Fruit fly (Drosophila melanogaster) whole organism, embryonic: ENCODE measurements around the gene RSG7.
A peak's percentile ranks its signal among the peaks of the same experiment; 100 is the strongest.

Experiments
- Bdp1 ChIP-seq: fragments of 200-800 bp; sonication (Bioruptor generic); optimal IDR thresholded peaks from 3 replicates; lab custom pipeline; 2016; ENCODE audit warnings: missing biosample characterization, missing genetic modification characterization
- CG10267 ChIP-seq: fragments of 200-800 bp; sonication (Bioruptor generic); optimal IDR thresholded peaks from 2 replicates; lab custom pipeline; 2018; ENCODE audit warnings: missing biosample characterization, mild to moderate bottlenecking, missing genetic modification characterization, moderate library complexity
- CG10366 ChIP-seq: fragments of 200-800 bp; sonication (Bioruptor generic); IDR thresholded peaks from 2 replicates; pipeline ENCODE4 v1.3.6; 2022; ENCODE audit warnings: missing biosample characterization, missing genetic modification characterization
- CG12071 ChIP-seq: fragments of 200-800 bp; sonication (Bioruptor generic); optimal IDR thresholded peaks from 3 replicates; lab custom pipeline; 2018; ENCODE audit warnings: missing biosample characterization, mild to moderate bottlenecking, missing genetic modification characterization
- CG13287 ChIP-seq: fragments of 200-800 bp; sonication (Bioruptor generic); IDR thresholded peaks from 2 replicates; pipeline ENCODE4 v1.3.6; 2022; ENCODE audit warnings: missing biosample characterization, missing genetic modification characterization; ENCODE audit not compliant: partially characterized antibody
- CG14710 ChIP-seq: fragments of 200-800 bp; sonication (Bioruptor generic); optimal IDR thresholded peaks from 3 replicates; lab custom pipeline; 2019; ENCODE audit warnings: missing biosample characterization, mild to moderate bottlenecking, missing genetic modification characterization, moderate library complexity
- CG14965 ChIP-seq: fragments of 200-800 bp; sonication (Bioruptor generic); optimal IDR thresholded peaks from 2 replicates; lab custom pipeline; 2016; ENCODE audit warnings: missing biosample characterization, missing genetic modification characterization, borderline replicate concordance
- CG15269 ChIP-seq: fragments of 200-800 bp; sonication (Bioruptor generic); optimal IDR thresholded peaks from 2 replicates; lab custom pipeline; 2018; ENCODE audit warnings: missing biosample characterization, mild to moderate bottlenecking, missing genetic modification characterization, moderate library complexity
- CG15601 ChIP-seq: fragments of 200-800 bp; sonication (Bioruptor generic); optimal IDR thresholded peaks from 3 replicates; lab custom pipeline; 2019; ENCODE audit warnings: missing biosample characterization, mild to moderate bottlenecking, missing genetic modification characterization, moderate library complexity
- CG1647 ChIP-seq: fragments of 200-800 bp; sonication (Bioruptor generic); optimal IDR thresholded peaks from 3 replicates; lab custom pipeline; 2016; ENCODE audit warnings: missing biosample characterization, missing genetic modification characterization
- CG32532 ChIP-seq: fragments of 200-800 bp; sonication (Bioruptor generic); IDR thresholded peaks from 2 replicates; pipeline ENCODE4 v1.3.6; 2022; ENCODE audit warnings: missing biosample characterization, missing genetic modification characterization
- CG32767 ChIP-seq: fragments of 200-800 bp; sonication (Bioruptor generic); IDR thresholded peaks from 2 replicates; pipeline ENCODE4 v1.3.6; 2022; ENCODE audit warnings: missing biosample characterization, missing genetic modification characterization
- CG3407 ChIP-seq: fragments of 200-800 bp; sonication (Bioruptor generic); optimal IDR thresholded peaks from 2 replicates; lab custom pipeline; 2018; ENCODE audit warnings: missing biosample characterization, mild to moderate bottlenecking, missing genetic modification characterization
- CG3838 ChIP-seq: fragments of 200-800 bp; sonication (Bioruptor generic); optimal IDR thresholded peaks from 3 replicates; lab custom pipeline; 2016; ENCODE audit warnings: missing biosample characterization, missing genetic modification characterization
- CG4424 ChIP-seq: fragments of 200-800 bp; sonication (Bioruptor generic); optimal IDR thresholded peaks from 3 replicates; lab custom pipeline; 2016; ENCODE audit warnings: missing biosample characterization, missing genetic modification characterization
- CG4730 ChIP-seq: fragments of 200-800 bp; sonication (Bioruptor generic); IDR thresholded peaks from 2 replicates; pipeline ENCODE4 v1.3.6; 2022; ENCODE audit warnings: missing biosample characterization, missing genetic modification characterization
- CG6175 ChIP-seq: fragments of 200-800 bp; sonication (Bioruptor generic); IDR thresholded peaks from 3 replicates; pipeline ENCODE4 v1.3.6; 2022; ENCODE audit warnings: missing biosample characterization, missing genetic modification characterization
- CG7271 ChIP-seq: fragments of 200-800 bp; sonication (Bioruptor generic); optimal IDR thresholded peaks from 2 replicates; lab custom pipeline; 2018; ENCODE audit warnings: missing biosample characterization, mild to moderate bottlenecking, missing genetic modification characterization, moderate library complexity
- CG7745 ChIP-seq: fragments of 200-800 bp; sonication (Bioruptor generic); optimal IDR thresholded peaks from 2 replicates; lab custom pipeline; 2018; ENCODE audit warnings: missing biosample characterization, mild to moderate bottlenecking, missing genetic modification characterization, moderate library complexity
- D ChIP-seq, 2 experiments: fragments of 200-800 bp in 1 of 2; fragments of >200 bp in 1 of 2; sonication (Bioruptor generic) in 1 of 2; optimal IDR thresholded peaks; 2 replicates in 1 of 2; 3 replicates in 1 of 2; lab custom pipeline; 2017; ENCODE audit warnings: mild to moderate bottlenecking in 1 of 2, missing biosample characterization in 1 of 2, missing genetic modification characterization in 1 of 2, missing genetic modification reagents in 1 of 2
- D19B ChIP-seq: fragments of 200-800 bp; sonication (Bioruptor generic); optimal IDR thresholded peaks from 2 replicates; lab custom pipeline; 2017; ENCODE audit warnings: missing biosample characterization, mild to moderate bottlenecking, missing genetic modification characterization
- HLH3B ChIP-seq: fragments of 200-800 bp; sonication (Bioruptor generic); IDR thresholded peaks from 2 replicates; pipeline ENCODE4 v1.3.6; 2022; ENCODE audit warnings: missing biosample characterization, missing genetic modification characterization
- Mrtf ChIP-seq: fragments of 200-800 bp; sonication (Bioruptor generic); IDR thresholded peaks from 3 replicates; pipeline ENCODE4 v1.3.6; 2022; ENCODE audit warnings: missing biosample characterization, missing genetic modification characterization
- NFAT ChIP-seq: fragments of 200-800 bp; sonication (Bioruptor generic); IDR thresholded peaks from 2 replicates; pipeline ENCODE4 v1.3.6; 2022; ENCODE audit warnings: missing biosample characterization, missing genetic modification characterization
- Nf-YB ChIP-seq: fragments of 200-800 bp; sonication (Bioruptor generic); optimal IDR thresholded peaks from 3 replicates; lab custom pipeline; 2019; ENCODE audit warnings: missing biosample characterization, mild to moderate bottlenecking, missing genetic modification characterization, moderate library complexity
- Oli ChIP-seq: fragments of 200-800 bp; sonication (Bioruptor generic); optimal IDR thresholded peaks from 2 replicates; lab custom pipeline; 2018; ENCODE audit warnings: missing biosample characterization, mild to moderate bottlenecking, missing genetic modification characterization, moderate library complexity
- Optix ChIP-seq: fragments of 200-800 bp; sonication (Bioruptor generic); IDR thresholded peaks from 3 replicates; pipeline ENCODE4 v1.3.6; 2022; ENCODE audit warnings: missing biosample characterization, missing genetic modification characterization
- Side ChIP-seq: fragments of 200-800 bp; sonication (Bioruptor generic); optimal IDR thresholded peaks from 2 replicates; lab custom pipeline; 2016; ENCODE audit warnings: missing biosample characterization, missing genetic modification characterization
- ac ChIP-seq: fragments of 200-800 bp; sonication (Bioruptor generic); optimal IDR thresholded peaks from 3 replicates; lab custom pipeline; 2017; ENCODE audit warnings: missing biosample characterization, mild to moderate bottlenecking, missing genetic modification characterization
- aop ChIP-seq: fragments of 200-800 bp; sonication (Bioruptor generic); IDR thresholded peaks from 2 replicates; pipeline ENCODE4 v1.3.6; 2022; ENCODE audit warnings: missing biosample characterization, missing genetic modification characterization
- ato ChIP-seq: fragments of 200-800 bp; sonication (Bioruptor generic); IDR thresholded peaks from 2 replicates; pipeline ENCODE4 v1.3.6; 2022; ENCODE audit warnings: missing biosample characterization, missing genetic modification characterization; ENCODE audit not compliant: partially characterized antibody
- cato ChIP-seq: fragments of 200-800 bp; sonication (Bioruptor generic); optimal IDR thresholded peaks from 2 replicates; lab custom pipeline; 2016; ENCODE audit warnings: missing biosample characterization, missing genetic modification characterization, borderline replicate concordance
- corto ChIP-seq: fragments of 200-800 bp; sonication (Bioruptor generic); optimal IDR thresholded peaks from 2 replicates; lab custom pipeline; 2016; ENCODE audit warnings: missing biosample characterization, mild to moderate bottlenecking, missing genetic modification characterization, moderate library complexity
- cwo ChIP-seq: fragments of 200-800 bp; sonication (Bioruptor generic); optimal IDR thresholded peaks from 3 replicates; lab custom pipeline; 2017; ENCODE audit warnings: missing biosample characterization, missing genetic modification characterization, mild to moderate bottlenecking, moderate library complexity, missing genetic modification reagents
- dan ChIP-seq: fragments of 200-800 bp; sonication (Bioruptor generic); IDR thresholded peaks from 2 replicates; pipeline ENCODE4 v1.3.6; 2022; ENCODE audit warnings: missing biosample characterization, missing genetic modification characterization
- ewg ChIP-seq: fragments of 200-800 bp; sonication (Bioruptor generic); optimal IDR thresholded peaks from 3 replicates; lab custom pipeline; 2017; ENCODE audit warnings: mild to moderate bottlenecking, missing biosample characterization, missing genetic modification reagents, missing genetic modification characterization
- gcm ChIP-seq: fragments of 200-800 bp; sonication (Bioruptor generic); optimal IDR thresholded peaks from 2 replicates; lab custom pipeline; 2019; ENCODE audit warnings: missing biosample characterization, mild to moderate bottlenecking, missing genetic modification characterization, moderate library complexity
- gt ChIP-seq: fragments of 200-800 bp; sonication (Bioruptor generic); IDR thresholded peaks from 2 replicates; pipeline ENCODE4 v1.3.6; 2022; ENCODE audit warnings: missing biosample characterization, missing genetic modification characterization
- lbe ChIP-seq: fragments of 200-800 bp; sonication (Bioruptor generic); optimal IDR thresholded peaks from 2 replicates; lab custom pipeline; 2016; ENCODE audit warnings: missing biosample characterization, mild to moderate bottlenecking, missing genetic modification characterization
- phol ChIP-seq: fragments of 200-800 bp; sonication (Bioruptor generic); optimal IDR thresholded peaks from 3 replicates; lab custom pipeline; 2018; ENCODE audit warnings: missing biosample characterization, mild to moderate bottlenecking, missing genetic modification characterization, moderate library complexity
- prd ChIP-seq, 3 experiments: fragments of >200 bp in 2 of 3; fragments of 200-800 bp in 1 of 3; sonication (Bioruptor generic) in 1 of 3; optimal IDR thresholded peaks in 2 of 3; IDR thresholded peaks in 1 of 3; 2 replicates in 2 of 3; 3 replicates in 1 of 3; pipeline versions ENCODE4 v1.3.6 to Lab custom; 2017 to 2022; ENCODE audit warnings: missing biosample characterization in 1 of 3, missing genetic modification characterization in 1 of 3
- pzg ChIP-seq: fragments of 200-800 bp; sonication (Bioruptor generic); optimal IDR thresholded peaks from 3 replicates; lab custom pipeline; 2018; ENCODE audit warnings: missing biosample characterization, mild to moderate bottlenecking, missing genetic modification characterization, moderate library complexity
- ranshi ChIP-seq: fragments of 200-800 bp; sonication (Bioruptor generic); IDR thresholded peaks from 2 replicates; pipeline ENCODE4 v1.3.6; 2022; ENCODE audit warnings: missing biosample characterization, missing genetic modification characterization
- ro ChIP-seq: fragments of 200-800 bp; sonication (Bioruptor generic); IDR thresholded peaks from 2 replicates; pipeline ENCODE4 v1.3.6; 2022; ENCODE audit warnings: missing biosample characterization, missing genetic modification characterization
- row ChIP-seq: fragments of 200-800 bp; sonication (Bioruptor generic); IDR thresholded peaks from 3 replicates; pipeline ENCODE4 v1.3.6; 2022; ENCODE audit warnings: missing biosample characterization, missing genetic modification characterization
- scrt ChIP-seq: fragments of 200-800 bp; sonication (Bioruptor generic); optimal IDR thresholded peaks from 2 replicates; lab custom pipeline; 2018; ENCODE audit warnings: missing biosample characterization, mild to moderate bottlenecking, missing genetic modification characterization, moderate library complexity
- sens ChIP-seq: fragments of 200-800 bp; sonication (Bioruptor generic); peaks from one replicate; lab custom pipeline; 2016; ENCODE audit warnings: missing biosample characterization, missing genetic modification characterization
- tll ChIP-seq, 2 experiments: fragments of 200-800 bp in 1 of 2; fragments of >200 bp in 1 of 2; sonication (Bioruptor generic) in 1 of 2; optimal IDR thresholded peaks; 2 replicates each; lab custom pipeline; 2017 to 2019; ENCODE audit warnings: missing biosample characterization in 2 of 2, missing genetic modification characterization in 2 of 2, mild to moderate bottlenecking in 1 of 2, moderate library complexity in 1 of 2
- vfl ChIP-seq: fragments of 200-800 bp; sonication (Bioruptor generic); optimal IDR thresholded peaks from 2 replicates; lab custom pipeline; 2016; ENCODE audit warnings: missing biosample characterization, missing genetic modification characterization

The RSG7 gene

dm6 chrX:16822080-16822479 is 22.2 kb downstream of the RSG7 start (continued):
- TF ChIP-seq cato (GFP tag; lab: Kevin White, UChicago) (no peak), ato (no peak), Mrtf (GFP tag; lab: Robert Waterston, UW) (0 out of 3 replicates have a peak, but pooled peaks have one; percentile 34), D19B (GFP tag; lab: Kevin White, UChicago) (no peak), CG10267 (tag; lab: Kevin White, UChicago) (peak; percentile 27), tll (GFP tag; optimal IDR thresholded peaks at IDR 0.05; lab: Kevin White, UChicago) (no peak), row (GFP tag; lab: Robert Waterston, UW) (peak; percentile 83), Nf-YB (GFP tag; lab: Kevin White, UChicago) (peak; percentile 3), CG13287 (GFP tag; lab: Robert Waterston, UW) (no peak), CG3838 (GFP tag; lab: Kevin White, UChicago) (no peak), ro (GFP tag; lab: Robert Waterston, UW) (no peak), cwo (GFP tag; lab: Kevin White, UChicago) (peak; percentile 21), pzg (no peak), prd (optimal IDR thresholded peaks at IDR 0.05; lab: Kevin White, UChicago) (no peak), prd (GFP tag; IDR thresholded peaks at IDR 0.05; lab: Robert Waterston, UW) (peak; percentile 65), CG4424 (peak; percentile 35), Oli (tag; lab: Kevin White, UChicago) (peak; percentile 52), dan (GFP tag; lab: Robert Waterston, UW) (no peak), CG15269 (tag; lab: Kevin White, UChicago) (peak; percentile 71), HLH3B (GFP tag; lab: Robert Waterston, UW) (peak; percentile 72), vfl (GFP tag; lab: Kevin White, UChicago) (no peak), ewg (GFP tag; lab: Kevin White, UChicago) (peak; percentile 32), aop (GFP tag; lab: Robert Waterston, UW) (no peak), CG4730 (GFP tag; lab: Robert Waterston, UW) (peak; percentile 39; the same call in 1 of the 2 replicates), sens (GFP tag; lab: Kevin White, UChicago) (no peak), lbe (GFP tag; lab: Kevin White, UChicago) (no peak), NFAT (GFP tag; lab: Robert Waterston, UW) (no peak), CG6175 (no peak), CG32767 (GFP tag; lab: Robert Waterston, UW) (0 out of 2 replicates have a peak, but pooled peaks have one; percentile 35), corto (GFP tag; lab: Kevin White, UChicago) (no peak), CG12071 (GFP tag; lab: Kevin White, UChicago) (no peak), Side (GFP tag; lab: Kevin White, UChicago) (no peak), gcm (GFP tag; lab: Kevin White, UChicago) (peak; percentile 17), CG14710 (tag; lab: Kevin White, UChicago) (peak; percentile 20), ac (no peak), CG15601 (tag; lab: Kevin White, UChicago) (peak; percentile 49), phol (peak; percentile 56), Bdp1 (GFP tag; lab: Kevin White, UChicago) (no peak), CG3407 (GFP tag; lab: Kevin White, UChicago) (peak; percentile 11), CG7271 (tag; lab: Kevin White, UChicago) (no peak), CG1647 (no peak), D (optimal IDR thresholded peaks at IDR 0.05; lab: Kevin White, UChicago) (no peak), D (GFP tag; optimal IDR thresholded peaks at IDR 0.05; lab: Kevin White, UChicago) (peak; percentile 13), CG32532 (peak; percentile 44; the same call in 1 of the 2 replicates), scrt (GFP tag; lab: Kevin White, UChicago) (peak; percentile 1), CG7745 (tag; lab: Kevin White, UChicago) (no peak), gt (no peak), ranshi (GFP tag; lab: Robert Waterston, UW) (0 out of 2 replicates have a peak, but pooled peaks have one; percentile 32), CG14965 (GFP tag; lab: Kevin White, UChicago) (no peak), CG10366 (GFP tag; lab: Robert Waterston, UW) (peak; percentile 50), Optix (GFP tag; lab: Robert Waterston, UW) (no peak)
